Worm (Caenorhabditis elegans) whole organism, L3 larva: ENCODE results near the gene gcy-1.

ENCODE experiments used
- mdl-1 ChIP-seq: fragments of 150-350 bp; optimal IDR thresholded peaks from 2 replicates; lab custom pipeline; 2014; ENCODE audit warnings: missing biosample characterization, missing genetic modification characterization
- mml-1 ChIP-seq: fragments of 150-350 bp; sonication (generic microtip); optimal IDR thresholded peaks from 3 replicates; lab custom pipeline; 2014; ENCODE audit warnings: missing biosample characterization, missing genetic modification characterization
- nhr-23 ChIP-seq: fragments of 150-350 bp; optimal IDR thresholded peaks from 2 replicates; lab custom pipeline; 2014; ENCODE audit warnings: missing biosample characterization, missing genetic modification reagents, missing genetic modification characterization
- nhr-28 ChIP-seq: fragments of 150-350 bp; optimal IDR thresholded peaks from 2 replicates; lab custom pipeline; 2014; ENCODE audit warnings: missing biosample characterization, missing genetic modification characterization
- skn-1 ChIP-seq: fragments of 150-350 bp; optimal IDR thresholded peaks from 2 replicates; lab custom pipeline; 2014; ENCODE audit warnings: missing biosample characterization, missing genetic modification characterization
- zag-1 ChIP-seq: fragments of 150-350 bp; optimal IDR thresholded peaks from 2 replicates; lab custom pipeline; 2014; ENCODE audit warnings: missing biosample characterization, missing genetic modification characterization

DNA sequence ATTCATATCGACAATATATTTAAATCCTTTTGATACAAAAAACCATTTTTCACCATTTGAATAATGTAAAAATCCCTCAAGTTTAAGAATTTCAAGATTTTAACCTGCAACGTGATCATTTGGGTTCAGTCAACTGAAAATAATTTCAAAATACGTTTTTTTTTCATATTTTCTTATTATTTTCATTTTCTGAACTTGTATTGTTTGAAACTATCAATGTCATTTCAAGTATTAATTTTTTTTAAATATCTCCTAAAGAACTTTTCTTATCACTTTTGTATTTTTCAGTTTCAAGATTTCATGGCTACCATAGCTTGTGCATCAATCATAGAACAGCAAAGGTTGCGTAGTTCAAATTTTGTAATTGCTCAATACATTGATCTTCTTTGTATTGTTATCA is 15.3 kb upstream of the gcy-1 start, which contains the start of gene sra-9:
- TF ChIP-seq mdl-1 (no peak), zag-1 (tag; lab: Kevin White, UChicago) (no peak), nhr-28 (no peak), skn-1 (tag; lab: Kevin White, UChicago) (no peak), nhr-23 (tag; lab: Kevin White, UChicago) (no peak), mml-1 (tag; lab: Kevin White, UChicago) (no peak)
